Fruit fly (Drosophila melanogaster): ENCODE results near the gene Nt5a.
A peak's percentile ranks its signal among the peaks of the same experiment; 100 is the strongest.

Nt5a gene

dm6 chr3L:1307005-1307632, at the start of gene Nt5a, which contains the start of gene Ctr9:
Gene Nt5a (minus strand): TSS chr3L:1307418.
Gene Ctr9 (plus strand): TSS chr3L:1307224.
- peak; percentile 14 for TF ChIP-seq CG17801 (GFP tag; optimal IDR thresholded peaks at IDR 0.05; ENCODE audit: partially characterized antibody)

dm6 chr3L:1354214-1354613, 47.0 kb upstream of the Nt5a start:
- no peak for TF ChIP-seq CG17801 (GFP tag; optimal IDR thresholded peaks at IDR 0.05; ENCODE audit: partially characterized antibody)

dm6 chr3L:1352065-1352464, 44.8 kb upstream of the Nt5a start:
- TF ChIP-seq CG17801 (GFP tag; optimal IDR thresholded peaks at IDR 0.05; ENCODE audit: partially characterized antibody), result peak; percentile 50

dm6 chr3L:1350924-1351215, 43.7 kb upstream of the Nt5a start, which contains the start of gene CG9166:
Gene CG9166 (plus strand): TSS chr3L:1351116.
- TF ChIP-seq CG17801 (GFP tag; optimal IDR thresholded peaks at IDR 0.05; ENCODE audit: partially characterized antibody), result no peak

- TF ChIP-seq CG17801 (GFP tag; optimal IDR thresholded peaks at IDR 0.05; ENCODE audit: partially characterized antibody), result peak; percentile 3
Observed at dm6 chr3L:1349942-1350923, 43.0 kb upstream of the Nt5a start.

dm6 chr3L:1349397-1349796, 42.2 kb upstream of the Nt5a start:
- TF ChIP-seq CG17801 (GFP tag; optimal IDR thresholded peaks at IDR 0.05; ENCODE audit: partially characterized antibody), result no peak

- TF ChIP-seq CG17801 (GFP tag; optimal IDR thresholded peaks at IDR 0.05; ENCODE audit: partially characterized antibody), result no peak
Observed at dm6 chr3L:1348935-1349334, 41.7 kb upstream of the Nt5a start.

dm6 chr3L:1348248-1348647, 41.0 kb upstream of the Nt5a start:
- no peak for TF ChIP-seq CG17801 (GFP tag; optimal IDR thresholded peaks at IDR 0.05; ENCODE audit: partially characterized antibody)

- no peak for TF ChIP-seq CG17801 (GFP tag; optimal IDR thresholded peaks at IDR 0.05; ENCODE audit: partially characterized antibody)
Observed at dm6 chr3L:1346956-1347587, 39.9 kb upstream of the Nt5a start.

dm6 chr3L:1342133-1342580, 34.9 kb upstream of the Nt5a start, which contains the start of gene indra:
Gene indra (minus strand): TSS chr3L:1342403.
- peak; percentile 41 for TF ChIP-seq CG17801 (GFP tag; optimal IDR thresholded peaks at IDR 0.05; ENCODE audit: partially characterized antibody)

- no peak for TF ChIP-seq CG17801 (GFP tag; optimal IDR thresholded peaks at IDR 0.05; ENCODE audit: partially characterized antibody)
Observed at dm6 chr3L:1335989-1336961, 29.1 kb upstream of the Nt5a start.

- TF ChIP-seq CG17801 (GFP tag; optimal IDR thresholded peaks at IDR 0.05; ENCODE audit: partially characterized antibody), result peak; percentile 40
Observed at dm6 chr3L:1335428-1335764, 28.2 kb upstream of the Nt5a start.

- TF ChIP-seq CG17801 (GFP tag; optimal IDR thresholded peaks at IDR 0.05; ENCODE audit: partially characterized antibody), result peak; percentile 85
Observed at dm6 chr3L:1334571-1335427, 27.6 kb upstream of the Nt5a start, which contains the start of the genes Hmbs and CG2211. Gene Hmbs (plus strand): TSS chr3L:1334889. Gene CG2211 (minus strand): TSS chr3L:1335359.

All from ovary, adult (tissue).